Fruit fly (Drosophila melanogaster): Measurements from ENCODE around the gene Oatp74D.
A peak's percentile ranks its signal among the peaks of the same experiment; 100 is the strongest.

dm6 chr3L:17495266-17495961, 8.5 kb downstream of the Oatp74D start:
- TF ChIP-seq Hr4 (GFP tag; optimal IDR thresholded peaks at IDR 0.05), result peak; percentile 54
- peak; percentile 63 for TF ChIP-seq spab (GFP tag; optimal IDR thresholded peaks at IDR 0.05)
- peak; percentile 84 for TF ChIP-seq CG31627 (GFP tag; optimal IDR thresholded peaks at IDR 0.05)
- no peak for TF ChIP-seq CG11294 (GFP tag; IDR thresholded peaks at IDR 0.05)
- peak; percentile 83 for TF ChIP-seq Hr39 (GFP tag; optimal IDR thresholded peaks at IDR 0.05)
- peak; percentile 84 for TF ChIP-seq Met (GFP tag; optimal IDR thresholded peaks at IDR 0.05)
- peak; percentile 82 for TF ChIP-seq Sox102F (GFP tag; optimal IDR thresholded peaks at IDR 0.05)

Measured in whole organism, prepupa.